Worm (Caenorhabditis elegans): Measurements from ENCODE around the gene R05H10.7.

DNA sequence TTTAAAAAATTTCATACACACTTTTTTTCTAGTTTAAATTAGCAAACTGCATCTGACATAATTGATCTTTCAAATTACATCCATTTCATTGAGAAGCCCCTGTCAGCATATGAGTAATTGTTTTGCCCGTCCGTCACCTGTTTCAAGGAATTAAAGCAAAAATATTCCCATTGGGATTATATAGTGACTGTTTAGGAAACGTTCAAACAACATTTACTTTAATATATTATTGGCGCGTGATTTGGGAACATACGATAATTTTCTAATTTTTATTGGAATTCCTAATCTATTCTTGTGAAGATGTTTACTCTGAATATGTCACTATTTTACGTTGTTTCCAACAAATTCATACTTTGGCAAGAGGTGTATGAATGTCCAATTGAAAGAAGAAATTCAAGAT lies 49.6 kb upstream of the R05H10.7 start, which contains the start of gene srt-11:
- TF ChIP-seq unc-55 (GFP tag; optimal IDR thresholded peaks at IDR 0.05) (no peak), skn-1 (tag; optimal IDR thresholded peaks at IDR 0.05) (no peak)

Measured in whole organism, L2 larva.